Fruit fly (Drosophila melanogaster): ENCODE measurements around the gene Syn1.
A peak's percentile ranks its signal among the peaks of the same experiment; 100 is the strongest.

Syn1 gene

dm6 chr3L:21770328-21770727, at the start of gene Syn1:
Gene Syn1 (minus strand): TSS chr3L:21770534.
- no peak for TF ChIP-seq Snoo (tag; optimal IDR thresholded peaks at IDR 0.05)
- no peak for TF ChIP-seq CG14655 (GFP tag; optimal IDR thresholded peaks at IDR 0.05)
- TF ChIP-seq CG8301 (tag; optimal IDR thresholded peaks at IDR 0.05) = no peak
- no peak for TF ChIP-seq EcR (GFP tag; optimal IDR thresholded peaks at IDR 0.05)
- TF ChIP-seq Ets98B (GFP tag; IDR thresholded peaks at IDR 0.05) = 0 out of 2 replicates have a peak, but pooled peaks have one; percentile 19
- TF ChIP-seq Pif1B (GFP tag; optimal IDR thresholded peaks at IDR 0.05) = no peak
- peak; percentile 41; the same call in 2 of the 3 replicates for TF ChIP-seq CG4496 (GFP tag; IDR thresholded peaks at IDR 0.05)
- no peak for TF ChIP-seq CG15710 (tag; optimal IDR thresholded peaks at IDR 0.05)
- TF ChIP-seq fd96Ca (GFP tag; IDR thresholded peaks at IDR 0.05) = no peak
- TF ChIP-seq gl (tag; optimal IDR thresholded peaks at IDR 0.05) = no peak
- no peak for TF ChIP-seq CG9948 (tag; optimal IDR thresholded peaks at IDR 0.05)
- peak; percentile 51 for TF ChIP-seq CG12605 (GFP tag; IDR thresholded peaks at IDR 0.05)
- no peak for TF ChIP-seq D1 (tag; optimal IDR thresholded peaks at IDR 0.05)
- TF ChIP-seq rn (GFP tag; IDR thresholded peaks at IDR 0.05) = no peak
- no peak for TF ChIP-seq Pif1A (GFP tag; optimal IDR thresholded peaks at IDR 0.05)
- no peak for TF ChIP-seq CG17806 (tag; optimal IDR thresholded peaks at IDR 0.05)

- TF ChIP-seq CG9948 (tag; optimal IDR thresholded peaks at IDR 0.05) (no peak), CG8301 (tag; optimal IDR thresholded peaks at IDR 0.05) (no peak), CG15710 (tag; optimal IDR thresholded peaks at IDR 0.05) (no peak), Pif1A (GFP tag; optimal IDR thresholded peaks at IDR 0.05) (no peak)
Measured at dm6 chr3L:21819497-21819896, 49.2 kb upstream of the Syn1 start.

- no peak for TF ChIP-seq gl (tag; optimal IDR thresholded peaks at IDR 0.05)
- no peak for TF ChIP-seq CG12605 (GFP tag; IDR thresholded peaks at IDR 0.05)
- no peak for TF ChIP-seq CG32121 (GFP tag; IDR thresholded peaks at IDR 0.05)
- TF ChIP-seq CG17806 (tag; optimal IDR thresholded peaks at IDR 0.05) = no peak
- no peak for TF ChIP-seq fd96Ca (GFP tag; IDR thresholded peaks at IDR 0.05)
- no peak for TF ChIP-seq CG10348 (GFP tag; IDR thresholded peaks at IDR 0.05)
- no peak for TF ChIP-seq Snoo (tag; optimal IDR thresholded peaks at IDR 0.05)
- TF ChIP-seq D1 (tag; optimal IDR thresholded peaks at IDR 0.05) = no peak
- no peak for TF ChIP-seq CG34367 (tag; optimal IDR thresholded peaks at IDR 0.05)
- TF ChIP-seq CG8301 (tag; optimal IDR thresholded peaks at IDR 0.05) = no peak
- no peak for TF ChIP-seq CG15710 (tag; optimal IDR thresholded peaks at IDR 0.05)
- no peak for TF ChIP-seq rn (GFP tag; IDR thresholded peaks at IDR 0.05)
- no peak for TF ChIP-seq CG9948 (tag; optimal IDR thresholded peaks at IDR 0.05)
Measured at dm6 chr3L:21818701-21819100, 48.4 kb upstream of the Syn1 start.

- TF ChIP-seq CG4496 (GFP tag; IDR thresholded peaks at IDR 0.05) (no peak), CG13204 (GFP tag; optimal IDR thresholded peaks at IDR 0.05) (no peak), rn (GFP tag; IDR thresholded peaks at IDR 0.05) (no peak), Snoo (tag; optimal IDR thresholded peaks at IDR 0.05) (no peak), D1 (tag; optimal IDR thresholded peaks at IDR 0.05) (no peak), CG17806 (tag; optimal IDR thresholded peaks at IDR 0.05) (no peak), gl (tag; optimal IDR thresholded peaks at IDR 0.05) (no peak), CG12605 (GFP tag; IDR thresholded peaks at IDR 0.05) (no peak), Pif1A (GFP tag; optimal IDR thresholded peaks at IDR 0.05) (no peak), Ets98B (GFP tag; IDR thresholded peaks at IDR 0.05) (no peak), CG32121 (GFP tag; IDR thresholded peaks at IDR 0.05) (no peak), CG8301 (tag; optimal IDR thresholded peaks at IDR 0.05) (no peak), CG15710 (tag; optimal IDR thresholded peaks at IDR 0.05) (no peak), fd96Ca (GFP tag; IDR thresholded peaks at IDR 0.05) (no peak), CG14655 (GFP tag; optimal IDR thresholded peaks at IDR 0.05) (no peak)
Measured at dm6 chr3L:21813598-21813997, 43.3 kb upstream of the Syn1 start, which contains the start of gene CG43895. Gene CG43895 (minus strand): TSS chr3L:21813698.

dm6 chr3L:21808568-21808967, 38.2 kb upstream of the Syn1 start, which contains the start of gene eg:
Gene eg (plus strand): TSS chr3L:21808703.
- no peak for TF ChIP-seq Ets98B (GFP tag; IDR thresholded peaks at IDR 0.05)
- TF ChIP-seq CG9948 (tag; optimal IDR thresholded peaks at IDR 0.05) = no peak
- TF ChIP-seq CG34367 (tag; optimal IDR thresholded peaks at IDR 0.05) = no peak
- TF ChIP-seq CG4496 (GFP tag; IDR thresholded peaks at IDR 0.05) = peak; percentile 12; the same call in 2 of the 3 replicates
- TF ChIP-seq CG13204 (GFP tag; optimal IDR thresholded peaks at IDR 0.05) = peak; percentile 85
- peak; percentile 6 for TF ChIP-seq Pif1B (GFP tag; optimal IDR thresholded peaks at IDR 0.05)
- no peak for TF ChIP-seq CG32121 (GFP tag; IDR thresholded peaks at IDR 0.05)
- TF ChIP-seq CG12605 (GFP tag; IDR thresholded peaks at IDR 0.05) = no peak
- TF ChIP-seq Snoo (tag; optimal IDR thresholded peaks at IDR 0.05) = no peak
- no peak for TF ChIP-seq CG8159 (tag; optimal IDR thresholded peaks at IDR 0.05)

- TF ChIP-seq CG13204 (GFP tag; optimal IDR thresholded peaks at IDR 0.05) = no peak
- no peak; the same call in 1 of the 2 replicates for TF ChIP-seq CG12605 (GFP tag; IDR thresholded peaks at IDR 0.05)
- TF ChIP-seq CG8301 (tag; optimal IDR thresholded peaks at IDR 0.05) = peak; percentile 62
- TF ChIP-seq Pif1B (GFP tag; optimal IDR thresholded peaks at IDR 0.05) = peak; percentile 65
- TF ChIP-seq gl (tag; optimal IDR thresholded peaks at IDR 0.05) = no peak
- TF ChIP-seq CG8159 (tag; optimal IDR thresholded peaks at IDR 0.05) = peak; percentile 73
- peak; percentile 52 for TF ChIP-seq Snoo (tag; optimal IDR thresholded peaks at IDR 0.05)
- TF ChIP-seq CG15710 (tag; optimal IDR thresholded peaks at IDR 0.05) = peak; percentile 67
- TF ChIP-seq fd96Ca (GFP tag; IDR thresholded peaks at IDR 0.05) = peak; percentile 71; the same call in 2 of the 3 replicates
- TF ChIP-seq CG32121 (GFP tag; IDR thresholded peaks at IDR 0.05) = peak; percentile 81
- TF ChIP-seq CG4496 (GFP tag; IDR thresholded peaks at IDR 0.05) = peak; percentile 73
- peak; percentile 42 for TF ChIP-seq EcR (GFP tag; optimal IDR thresholded peaks at IDR 0.05)
- peak; percentile 84 for TF ChIP-seq Ets98B (GFP tag; IDR thresholded peaks at IDR 0.05)
- peak; percentile 78 for TF ChIP-seq CG14655 (GFP tag; optimal IDR thresholded peaks at IDR 0.05)
- TF ChIP-seq D1 (tag; optimal IDR thresholded peaks at IDR 0.05) = no peak
- peak; percentile 27; the same call in 1 of the 2 replicates for TF ChIP-seq CG10348 (GFP tag; IDR thresholded peaks at IDR 0.05)
- TF ChIP-seq CG9948 (tag; optimal IDR thresholded peaks at IDR 0.05) = peak; percentile 74
- TF ChIP-seq CG17806 (tag; optimal IDR thresholded peaks at IDR 0.05) = peak; percentile 69
- TF ChIP-seq Pif1A (GFP tag; optimal IDR thresholded peaks at IDR 0.05) = peak; percentile 45
- peak; percentile 65 for TF ChIP-seq CG34367 (tag; optimal IDR thresholded peaks at IDR 0.05)
- peak; percentile 30; the same call in 1 of the 2 replicates for TF ChIP-seq rn (GFP tag; IDR thresholded peaks at IDR 0.05)
Measured at dm6 chr3L:21808003-21808530, 37.7 kb upstream of the Syn1 start.

Measured in whole organism, pupa.